Fruit fly (Drosophila melanogaster): ENCODE results near the gene CG17544.

The CG17544 gene

DNA sequence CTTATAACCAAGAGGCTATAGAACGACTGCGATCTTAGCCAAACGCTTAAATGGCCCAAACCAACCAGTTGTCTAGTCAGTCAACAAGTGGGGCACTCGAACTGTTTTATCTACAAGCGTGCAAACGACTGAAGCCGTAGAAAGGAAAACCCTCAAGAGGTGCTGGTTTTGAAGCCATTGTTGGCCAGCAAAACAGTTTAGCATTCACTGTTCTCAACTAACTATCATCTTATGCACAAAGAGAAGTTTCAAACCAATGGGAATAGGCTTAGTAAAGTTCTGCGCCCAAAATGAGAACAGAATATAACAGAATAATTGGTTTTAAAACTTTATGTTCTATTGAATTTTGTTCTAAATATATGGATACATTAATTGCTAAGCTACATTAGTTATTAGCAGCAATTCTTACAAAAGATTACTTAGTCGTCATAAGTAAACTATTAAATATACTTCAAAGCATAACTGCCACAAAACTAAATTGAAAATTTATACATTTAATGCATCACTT lies 4.5 kb downstream of the CG17544 start, which contains the start of gene CG31798:
Gene CG31798 (plus strand): TSS at position 458 of the 508 bp plus-strand sequence.
- TF ChIP-seq N (GFP tag; optimal IDR thresholded peaks at IDR 0.05) (no peak), OdsH (GFP tag; optimal IDR thresholded peaks at IDR 0.05) (no peak), Jra (GFP tag; optimal IDR thresholded peaks at IDR 0.05) (no peak), dsf (GFP tag; optimal IDR thresholded peaks at IDR 0.05; ENCODE audit: borderline replicate concordance) (no peak), Dif (GFP tag; optimal IDR thresholded peaks at IDR 0.05; ENCODE audit: partially characterized antibody) (no peak), Myc (optimal IDR thresholded peaks at IDR 0.05) (peak; percentile 89)

dm6 chr2L:19389749-19390148 lies 8.5 kb downstream of the CG17544 start, which contains the start of gene CG17549:
CG17549 (minus strand) TSS chr2L:19390075.
- TF ChIP-seq Rel (GFP tag; optimal IDR thresholded peaks at IDR 0.05) (no peak), Rel (tag; optimal IDR thresholded peaks at IDR 0.05) (peak; percentile 17), Hr83 (GFP tag; optimal IDR thresholded peaks at IDR 0.05; ENCODE audit: poor library complexity, severe bottlenecking) (peak; percentile 11), dmrt93B (GFP tag; optimal IDR thresholded peaks at IDR 0.05) (no peak)

DNA sequence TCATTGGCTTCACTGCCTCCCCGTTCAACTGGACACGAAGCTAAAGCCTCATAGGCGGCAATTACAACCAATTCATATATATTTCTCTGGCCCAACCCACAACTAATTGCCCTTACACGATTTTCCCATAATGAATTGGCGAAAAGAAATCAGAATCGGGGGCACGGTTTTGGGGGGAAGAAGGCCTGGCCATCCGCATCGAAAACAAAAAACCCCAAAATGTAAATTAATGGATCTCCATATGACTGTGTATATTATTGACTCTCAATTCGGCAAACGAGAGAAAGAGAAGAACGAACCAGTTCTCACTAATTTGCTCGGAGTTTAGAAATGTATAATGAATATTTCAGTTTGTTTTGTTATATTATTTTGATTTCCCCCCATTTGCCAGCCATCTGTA lies 9.3 kb downstream of the CG17544 start:
- TF ChIP-seq Dfd (GFP tag; optimal IDR thresholded peaks at IDR 0.05) (no peak), Rel (GFP tag; optimal IDR thresholded peaks at IDR 0.05) (no peak), Rel (tag; optimal IDR thresholded peaks at IDR 0.05) (peak; percentile 93)

DNA sequence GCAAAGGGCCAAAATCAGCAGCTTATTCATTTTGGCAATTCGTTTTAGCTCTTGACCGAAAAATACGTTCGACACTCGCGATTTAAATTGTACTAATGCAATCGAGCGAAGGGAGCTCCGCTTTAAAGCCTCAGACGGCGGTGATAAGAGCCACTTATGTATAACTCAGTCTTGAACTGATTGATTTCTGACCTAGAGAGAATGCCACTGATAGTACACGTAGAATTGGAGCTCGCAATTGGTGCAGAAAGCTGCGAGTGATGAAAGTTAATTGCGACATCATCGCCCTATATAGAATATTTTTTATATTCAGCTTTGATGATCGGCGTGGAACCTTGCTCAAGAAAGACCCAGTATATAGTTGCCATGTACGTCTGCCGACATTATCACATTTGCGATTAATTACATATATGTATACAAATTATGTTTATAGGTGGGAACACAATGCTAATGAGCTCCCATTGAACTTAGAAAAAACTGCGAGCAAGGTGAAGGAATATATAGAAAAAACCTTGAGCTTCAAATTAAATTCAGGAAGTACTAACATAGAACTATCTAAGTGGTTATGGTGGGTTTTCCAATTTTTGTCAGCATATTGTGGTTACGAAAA lies 12.1 kb downstream of the CG17544 start, which contains the start of gene fon:
Gene fon (minus strand): TSS at position 100 of the 610 bp plus-strand sequence.
- TF ChIP-seq Mio (GFP tag; optimal IDR thresholded peaks at IDR 0.05) (no peak), fru (GFP tag; optimal IDR thresholded peaks at IDR 0.05) (no peak), Dif (GFP tag; optimal IDR thresholded peaks at IDR 0.05; ENCODE audit: partially characterized antibody) (no peak), Dfd (GFP tag; optimal IDR thresholded peaks at IDR 0.05) (no peak), Jra (GFP tag; optimal IDR thresholded peaks at IDR 0.05) (no peak), lola (GFP tag; optimal IDR thresholded peaks at IDR 0.05) (no peak), psq (GFP tag; optimal IDR thresholded peaks at IDR 0.05) (no peak), woc (GFP tag; optimal IDR thresholded peaks at IDR 0.05) (no peak), Myc (optimal IDR thresholded peaks at IDR 0.05) (no peak), tai (GFP tag; optimal IDR thresholded peaks at IDR 0.05) (no peak), dmrt93B (GFP tag; optimal IDR thresholded peaks at IDR 0.05) (no peak), foxo (GFP tag; optimal IDR thresholded peaks at IDR 0.05) (no peak), CrebA (GFP tag; optimal IDR thresholded peaks at IDR 0.05; ENCODE audit: borderline replicate concordance) (no peak), ey (GFP tag; optimal IDR thresholded peaks at IDR 0.05) (no peak)

DNA sequence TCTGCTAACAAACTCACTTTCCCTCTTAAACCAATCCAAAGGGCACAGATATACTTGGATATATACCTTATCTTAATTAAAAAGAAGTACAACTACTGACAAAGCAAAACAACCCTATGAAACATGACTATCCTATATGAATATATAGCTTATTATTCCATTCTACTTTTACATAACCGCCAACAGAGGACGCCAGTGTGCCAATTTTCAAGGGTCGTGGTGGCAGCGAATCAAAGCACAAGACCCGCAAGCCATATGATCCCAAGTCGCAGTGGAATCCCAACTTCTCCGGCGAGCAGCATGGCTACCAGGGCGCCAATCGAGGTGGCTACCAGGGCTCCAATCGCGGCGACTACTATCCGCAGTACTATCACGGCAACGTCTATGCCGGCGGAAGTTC lies 15.9 kb downstream of the CG17544 start:
- no peak for TF ChIP-seq sage (GFP tag; optimal IDR thresholded peaks at IDR 0.05)
- no peak for TF ChIP-seq Sp1 (GFP tag; optimal IDR thresholded peaks at IDR 0.05)
- no peak for TF ChIP-seq jim (GFP tag; optimal IDR thresholded peaks at IDR 0.05)
- no peak for TF ChIP-seq lola (GFP tag; optimal IDR thresholded peaks at IDR 0.05)
- TF ChIP-seq tai (GFP tag; optimal IDR thresholded peaks at IDR 0.05), result no peak
- no peak for TF ChIP-seq Abd-B (GFP tag; optimal IDR thresholded peaks at IDR 0.05)
- no peak for TF ChIP-seq GATAd (GFP tag; optimal IDR thresholded peaks at IDR 0.05)

DNA sequence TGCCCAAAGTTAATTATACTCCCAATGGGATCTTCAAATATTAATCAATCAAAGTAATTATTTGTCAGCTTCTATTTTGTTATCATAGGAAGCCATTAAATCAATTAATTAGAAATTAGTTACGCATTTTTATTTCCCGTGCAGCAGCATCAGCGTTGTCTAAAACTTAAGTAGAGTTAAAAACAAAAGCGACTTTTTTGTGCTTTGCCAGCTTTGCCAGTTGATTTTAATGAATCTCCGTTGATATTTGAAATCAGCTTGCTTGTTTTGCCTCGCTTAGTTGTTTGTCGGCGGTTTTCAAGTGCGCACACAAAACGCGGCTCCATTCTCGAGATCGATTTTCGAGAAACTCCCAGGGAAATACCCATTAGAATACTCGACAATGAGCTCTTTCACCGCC lies 17.7 kb downstream of the CG17544 start, which contains the start of gene CG17350:
Gene CG17350 (plus strand): TSS at position 301 of the 400 bp plus-strand sequence.
- no peak for TF ChIP-seq pan (optimal IDR thresholded peaks at IDR 0.05)

DNA sequence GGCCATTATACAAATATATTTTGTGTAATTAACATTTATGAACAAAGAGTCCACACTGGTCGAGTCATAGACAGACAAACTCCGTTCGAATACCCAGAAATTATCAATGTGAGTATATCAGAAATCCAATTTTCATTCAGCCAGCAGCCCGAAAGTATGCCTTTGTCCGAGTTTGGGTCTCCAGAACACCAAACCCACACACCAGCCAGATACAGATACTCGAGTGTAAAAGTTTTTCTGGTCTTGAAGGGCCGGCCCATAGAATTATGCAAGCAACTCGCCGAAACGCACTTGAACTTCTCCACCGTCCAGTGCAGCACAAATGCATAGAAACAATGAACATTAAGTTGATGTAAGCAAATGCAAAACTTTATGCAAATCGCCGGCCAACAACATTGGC lies 19.7 kb downstream of the CG17544 start:
- TF ChIP-seq Myc (optimal IDR thresholded peaks at IDR 0.05) (peak; percentile 37), CG32264 (GFP tag; optimal IDR thresholded peaks at IDR 0.05) (no peak)
